Worm (Caenorhabditis elegans) whole organism, late embryonic: ENCODE measurements around the gene clec-71.

Experiments
- C38D4.7 ChIP-seq: fragments of 200-800 bp; sonication (Bioruptor generic); optimal IDR thresholded peaks from 2 replicates; lab custom pipeline; 2018; ENCODE audit warnings: mild to moderate bottlenecking, missing genetic modification characterization, moderate library complexity, missing compliant biosample characterization
- ama-1 ChIP-seq: fragments of 150-350 bp; optimal IDR thresholded peaks from 2 replicates; lab custom pipeline; 2014
- ceh-24 ChIP-seq: sonication (generic microtip); optimal IDR thresholded peaks from 2 replicates; lab custom pipeline; 2016; ENCODE audit warnings: mild to moderate bottlenecking, missing genetic modification characterization, missing compliant biosample characterization
- ceh-31 ChIP-seq: sonication (generic microtip); optimal IDR thresholded peaks from 2 replicates; lab custom pipeline; 2016; ENCODE audit warnings: missing genetic modification characterization, missing compliant biosample characterization
- ceh-48 ChIP-seq: sonication (generic microtip); optimal IDR thresholded peaks from 2 replicates; lab custom pipeline; 2016; ENCODE audit warnings: missing genetic modification characterization, inconsistent platforms, missing compliant biosample characterization
- dve-1 ChIP-seq: sonication (generic microtip); optimal IDR thresholded peaks from 2 replicates; lab custom pipeline; 2017; ENCODE audit warnings: antibody characterized with exemption, mild to moderate bottlenecking, missing genetic modification characterization, missing compliant biosample characterization
- fkh-10 ChIP-seq: fragments of 150-350 bp; optimal IDR thresholded peaks from 2 replicates; lab custom pipeline; 2014; ENCODE audit warnings: missing biosample characterization, missing genetic modification reagents, missing genetic modification characterization
- hlh-8 ChIP-seq: sonication (generic microtip); optimal IDR thresholded peaks from 2 replicates; lab custom pipeline; 2016; ENCODE audit warnings: missing genotype, missing genetic modification characterization, missing compliant biosample characterization
- lin-11 ChIP-seq: fragments of 200-800 bp; sonication (Bioruptor generic); optimal IDR thresholded peaks from 2 replicates; lab custom pipeline; 2018; ENCODE audit warnings: mild to moderate bottlenecking, missing genetic modification characterization, missing compliant biosample characterization
- mec-3 ChIP-seq: sonication (generic microtip); optimal IDR thresholded peaks from 2 replicates; lab custom pipeline; 2016; ENCODE audit warnings: borderline replicate concordance, missing genetic modification characterization, missing compliant biosample characterization
- nhr-11 ChIP-seq: fragments of 150-350 bp; optimal IDR thresholded peaks from 2 replicates; lab custom pipeline; 2014; ENCODE audit warnings: missing biosample characterization, missing genetic modification characterization
- pat-9 ChIP-seq: fragments of 200-800 bp; sonication (Bioruptor generic); optimal IDR thresholded peaks from 2 replicates; lab custom pipeline; 2018; ENCODE audit warnings: mild to moderate bottlenecking, missing genetic modification characterization, moderate library complexity, missing compliant biosample characterization

DNA sequence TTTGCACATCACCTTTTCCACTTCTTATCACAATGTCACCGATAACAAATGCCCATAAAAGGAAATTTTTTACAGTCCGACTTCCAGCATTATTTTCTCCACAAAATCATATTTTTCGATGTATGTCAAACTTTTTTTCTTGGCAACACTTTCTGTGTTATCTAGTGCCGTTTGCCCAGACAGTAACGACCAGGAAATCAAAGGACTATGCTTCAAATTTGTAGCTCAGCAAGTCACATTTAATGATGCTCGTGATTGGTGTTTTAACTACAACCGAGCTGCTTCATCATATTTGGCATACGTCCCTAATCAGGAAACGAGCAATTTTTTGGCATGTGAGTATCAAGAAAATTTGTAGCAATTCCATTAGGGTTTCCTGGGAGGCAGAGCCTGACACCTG is 26.2 kb downstream of the clec-71 start:
- TF ChIP-seq lin-11 (tag; lab: Kevin White, UChicago) = no peak
- no peak for TF ChIP-seq nhr-11 (tag; lab: Kevin White, UChicago)
- no peak for TF ChIP-seq mec-3
- TF ChIP-seq hlh-8 (tag; lab: Kevin White, UChicago) = no peak
- TF ChIP-seq pat-9 (tag; lab: Kevin White, UChicago) = no peak
- no peak for TF ChIP-seq ama-1 (lab: Kevin White, UChicago)
- TF ChIP-seq ceh-48 (tag; lab: Kevin White, UChicago) = no peak
- no peak for TF ChIP-seq ceh-31 (tag; lab: Kevin White, UChicago)
- TF ChIP-seq dve-1 (tag; lab: Kevin White, UChicago) = no peak
- TF ChIP-seq C38D4.7 (GFP tag; lab: Kevin White, UChicago) = no peak
- TF ChIP-seq ceh-24 (tag; lab: Kevin White, UChicago) = no peak
- TF ChIP-seq fkh-10 (GFP tag; lab: Kevin White, UChicago) = no peak
